Worm (Caenorhabditis elegans) whole organism, young adult: ENCODE results near the gene R09E10.6.

ENCODE experiments used
- B0019.2 ChIP-seq: fragments of 200-800 bp; sonication (Bioruptor generic); conservative IDR thresholded peaks from 2 replicates; pipeline ENCODE4 v1.3.6; 2022; ENCODE audit warnings: missing genetic modification reagents, missing genetic modification characterization, missing compliant biosample characterization
- B0261.1 ChIP-seq: sonication (generic microtip); optimal IDR thresholded peaks from 2 replicates; lab custom pipeline; 2016; ENCODE audit warnings: mild to moderate bottlenecking, missing genetic modification characterization, moderate library complexity, missing compliant biosample characterization
- C06A6.2 ChIP-seq: fragments of 200-800 bp; sonication (Bioruptor generic); conservative IDR thresholded peaks from 2 replicates; pipeline ENCODE4 v1.3.6; 2022; ENCODE audit warnings: missing genetic modification characterization, missing compliant biosample characterization
- F10E7.11 ChIP-seq: sonication (generic microtip); optimal IDR thresholded peaks from 2 replicates; lab custom pipeline; 2017; ENCODE audit warnings: mild to moderate bottlenecking, missing genetic modification characterization, moderate library complexity, missing compliant biosample characterization
- F37B4.10 ChIP-seq: fragments of 200-800 bp; sonication (Bioruptor generic); IDR thresholded peaks from 2 replicates; pipeline ENCODE4 v1.3.6; 2022; ENCODE audit warnings: missing genetic modification characterization, missing compliant biosample characterization
- F55B11.4 ChIP-seq: sonication (generic microtip); optimal IDR thresholded peaks from 2 replicates; lab custom pipeline; 2016; ENCODE audit warnings: missing compliant biosample characterization, missing genetic modification characterization, borderline replicate concordance; ENCODE audit not compliant: insufficient read depth
- F57A8.1 ChIP-seq: fragments of 200-800 bp; sonication (Bioruptor generic); optimal IDR thresholded peaks from 2 replicates; lab custom pipeline; 2018; ENCODE audit warnings: mild to moderate bottlenecking, missing genetic modification characterization, moderate library complexity, missing compliant biosample characterization
- F57C9.4 ChIP-seq: sonication (generic microtip); optimal IDR thresholded peaks from 2 replicates; lab custom pipeline; 2017; ENCODE audit warnings: mild to moderate bottlenecking, missing genetic modification characterization, missing compliant biosample characterization
- K11D2.4 ChIP-seq: fragments of 200-800 bp; sonication (Bioruptor generic); IDR thresholded peaks from 2 replicates; pipeline ENCODE4 v1.3.6; 2022; ENCODE audit warnings: missing genetic modification reagents, missing genetic modification characterization, missing compliant biosample characterization
- T26A5.8 ChIP-seq: sonication (generic microtip); optimal IDR thresholded peaks from 2 replicates; lab custom pipeline; 2016; ENCODE audit warnings: missing genetic modification characterization, missing compliant biosample characterization
- Y53G8AR.9 ChIP-seq: fragments of 200-800 bp; sonication (Bioruptor generic); conservative IDR thresholded peaks from 2 replicates; pipeline ENCODE4 v1.3.6; 2022; ENCODE audit warnings: missing genetic modification reagents, missing genetic modification characterization, missing compliant biosample characterization
- akir-1 ChIP-seq: fragments of 200-800 bp; sonication (Bioruptor generic); optimal IDR thresholded peaks from 2 replicates; lab custom pipeline; 2018; ENCODE audit warnings: mild to moderate bottlenecking, missing genetic modification characterization, moderate library complexity, missing compliant biosample characterization
- ama-1 ChIP-seq, 3 experiments: fragments of 150-350 bp in 1 of 3; sonication (generic microtip) in 2 of 3; optimal IDR thresholded peaks; 2 replicates each; lab custom pipeline; 2014 to 2018; ENCODE audit warnings: missing biosample characterization in 2 of 3, missing genetic modification characterization in 2 of 3, missing genetic modification reagents in 2 of 3
- attf-3 ChIP-seq: fragments of 200-800 bp; sonication (Bioruptor generic); conservative IDR thresholded peaks from 2 replicates; pipeline ENCODE4 v1.3.6; 2022; ENCODE audit warnings: missing genetic modification reagents, missing genetic modification characterization, missing compliant biosample characterization
- attf-6 ChIP-seq: fragments of 200-800 bp; sonication (Bioruptor generic); IDR thresholded peaks from 2 replicates; pipeline ENCODE4 v1.3.6; 2022; ENCODE audit warnings: missing genetic modification reagents, missing genetic modification characterization, missing compliant biosample characterization
- bed-2 ChIP-seq: fragments of 200-800 bp; sonication (Bioruptor generic); IDR thresholded peaks from 2 replicates; pipeline ENCODE4 v1.3.6; 2022; ENCODE audit warnings: missing genetic modification reagents, missing genetic modification characterization, missing compliant biosample characterization
- cebp-1 ChIP-seq, 2 experiments: fragments of 200-800 bp in 1 of 2; sonication (Bioruptor generic) in 1 of 2; sonication (generic microtip) in 1 of 2; IDR thresholded peaks in 1 of 2; optimal IDR thresholded peaks in 1 of 2; 2 replicates each; pipeline versions ENCODE4 v1.3.6 to Lab custom; 2017 to 2022; ENCODE audit warnings: missing compliant biosample characterization in 2 of 2, missing genetic modification characterization in 2 of 2, mild to moderate bottlenecking in 1 of 2, missing genetic modification reagents in 1 of 2, moderate library complexity in 1 of 2
- ceh-58 ChIP-seq: fragments of 200-800 bp; sonication (Bioruptor generic); IDR thresholded peaks from 2 replicates; pipeline ENCODE4 v1.3.6; 2022; ENCODE audit warnings: missing genetic modification characterization, missing compliant biosample characterization
- ceh-91 ChIP-seq: fragments of 200-800 bp; sonication (Bioruptor generic); IDR thresholded peaks from 2 replicates; pipeline ENCODE4 v1.3.6; 2022; ENCODE audit warnings: missing genetic modification reagents, missing genetic modification characterization, missing compliant biosample characterization
- chd-7 ChIP-seq: sonication (generic microtip); optimal IDR thresholded peaks from 2 replicates; lab custom pipeline; 2016; ENCODE audit warnings: mild to moderate bottlenecking, missing genetic modification characterization, moderate library complexity, missing compliant biosample characterization
- hlh-12 ChIP-seq: sonication (generic microtip); optimal IDR thresholded peaks from 2 replicates; lab custom pipeline; 2016; ENCODE audit warnings: missing genetic modification characterization, missing compliant biosample characterization
- hrde-1 ChIP-seq: sonication (generic microtip); optimal IDR thresholded peaks from 2 replicates; lab custom pipeline; 2016; ENCODE audit warnings: missing genetic modification characterization, mild to moderate bottlenecking, missing compliant biosample characterization, moderate library complexity, missing genotype, missing genetic modification reagents, borderline replicate concordance
- let-607 ChIP-seq, 2 experiments: fragments of 200-800 bp in 1 of 2; sonication (Bioruptor generic) in 1 of 2; sonication (generic microtip) in 1 of 2; optimal IDR thresholded peaks; 2 replicates each; lab custom pipeline; 2016 to 2018; ENCODE audit warnings: mild to moderate bottlenecking in 2 of 2, missing compliant biosample characterization in 2 of 2, missing genetic modification characterization in 2 of 2, moderate library complexity in 2 of 2, missing genotype in 1 of 2
- lir-1 ChIP-seq: fragments of 200-800 bp; sonication (Bioruptor generic); conservative IDR thresholded peaks from 2 replicates; pipeline ENCODE4 v1.3.6; 2022; ENCODE audit warnings: missing genetic modification reagents, missing genetic modification characterization, missing compliant biosample characterization
- madf-10 ChIP-seq: sonication (generic microtip); optimal IDR thresholded peaks from 2 replicates; lab custom pipeline; 2016; ENCODE audit warnings: mild to moderate bottlenecking, missing genetic modification characterization, missing compliant biosample characterization
- madf-3 ChIP-seq: fragments of 200-800 bp; sonication (Bioruptor generic); IDR thresholded peaks from 2 replicates; pipeline ENCODE4 v1.3.6; 2022; ENCODE audit warnings: missing genetic modification reagents, missing genetic modification characterization, missing compliant biosample characterization
- madf-6 ChIP-seq: fragments of 200-800 bp; sonication (Bioruptor generic); IDR thresholded peaks from 2 replicates; pipeline ENCODE4 v1.3.6; 2022; ENCODE audit warnings: missing genetic modification reagents, missing genetic modification characterization, missing compliant biosample characterization
- mes-4 ChIP-seq: sonication (generic microtip); optimal IDR thresholded peaks from 2 replicates; lab custom pipeline; 2016; ENCODE audit warnings: missing genotype, missing genetic modification characterization, missing compliant biosample characterization
- mxl-1 ChIP-seq: sonication (generic microtip); optimal IDR thresholded peaks from 2 replicates; lab custom pipeline; 2016; ENCODE audit warnings: missing genetic modification characterization, missing compliant biosample characterization
- nfya-2 ChIP-seq: fragments of 200-800 bp; sonication (Bioruptor generic); IDR thresholded peaks from 2 replicates; pipeline ENCODE4 v1.3.6; 2022; ENCODE audit warnings: missing genetic modification reagents, missing genetic modification characterization, missing compliant biosample characterization
- nfyb-1 ChIP-seq: fragments of 200-800 bp; sonication (Bioruptor generic); IDR thresholded peaks from 2 replicates; pipeline ENCODE4 v1.3.6; 2022; ENCODE audit warnings: missing genetic modification reagents, missing genetic modification characterization, missing compliant biosample characterization
- sea-2 ChIP-seq: fragments of 200-800 bp; sonication (Bioruptor generic); IDR thresholded peaks from 2 replicates; pipeline ENCODE4 v1.3.6; 2022; ENCODE audit warnings: missing genetic modification characterization, missing compliant biosample characterization
- snpc-1.3 ChIP-seq: sonication (generic microtip); optimal IDR thresholded peaks from 2 replicates; lab custom pipeline; 2017; ENCODE audit warnings: missing genetic modification characterization, mild to moderate bottlenecking, missing compliant biosample characterization, antibody characterized with exemption, moderate library complexity, missing genotype, missing genetic modification reagents; ENCODE audit not compliant: insufficient read depth
- somi-1 ChIP-seq: fragments of 200-800 bp; sonication (Bioruptor generic); optimal IDR thresholded peaks from 2 replicates; lab custom pipeline; 2018; ENCODE audit warnings: mild to moderate bottlenecking, missing genetic modification characterization, missing compliant biosample characterization
- tbx-9 ChIP-seq: sonication (generic microtip); optimal IDR thresholded peaks from 2 replicates; lab custom pipeline; 2016; ENCODE audit warnings: borderline replicate concordance, missing genetic modification characterization, inconsistent platforms, missing compliant biosample characterization
- tlf-1 ChIP-seq: fragments of 200-800 bp; sonication (Bioruptor generic); optimal IDR thresholded peaks from 2 replicates; lab custom pipeline; 2018; ENCODE audit warnings: mild to moderate bottlenecking, missing genetic modification characterization, missing compliant biosample characterization
- unc-62 ChIP-seq: fragments of 150-350 bp; optimal IDR thresholded peaks from 2 replicates; lab custom pipeline; 2014; ENCODE audit warnings: missing biosample characterization, missing genetic modification reagents, missing genetic modification characterization
- zfh-2 ChIP-seq: fragments of 200-800 bp; sonication (Bioruptor generic); conservative IDR thresholded peaks from 2 replicates; pipeline ENCODE4 v1.3.6; 2022; ENCODE audit warnings: missing genetic modification reagents, missing genetic modification characterization, missing compliant biosample characterization
- zim-3 ChIP-seq: sonication (generic microtip); optimal IDR thresholded peaks from 2 replicates; lab custom pipeline; 2017; ENCODE audit warnings: mild to moderate bottlenecking, missing genetic modification characterization, moderate library complexity, missing compliant biosample characterization
- ztf-22 ChIP-seq: fragments of 200-800 bp; sonication (Bioruptor generic); optimal IDR thresholded peaks from 2 replicates; lab custom pipeline; 2018; ENCODE audit warnings: mild to moderate bottlenecking, missing genetic modification characterization, moderate library complexity, missing compliant biosample characterization
- ztf-25 ChIP-seq: fragments of 200-800 bp; sonication (Bioruptor generic); IDR thresholded peaks from 2 replicates; pipeline ENCODE4 v1.3.6; 2022; ENCODE audit warnings: missing genetic modification reagents, missing genetic modification characterization, missing compliant biosample characterization
- ztf-28 ChIP-seq: fragments of 200-800 bp; sonication (Bioruptor generic); IDR thresholded peaks from 2 replicates; pipeline ENCODE4 v1.3.6; 2022; ENCODE audit warnings: missing genetic modification reagents, missing genetic modification characterization, missing compliant biosample characterization

R09E10.6 gene

DNA sequence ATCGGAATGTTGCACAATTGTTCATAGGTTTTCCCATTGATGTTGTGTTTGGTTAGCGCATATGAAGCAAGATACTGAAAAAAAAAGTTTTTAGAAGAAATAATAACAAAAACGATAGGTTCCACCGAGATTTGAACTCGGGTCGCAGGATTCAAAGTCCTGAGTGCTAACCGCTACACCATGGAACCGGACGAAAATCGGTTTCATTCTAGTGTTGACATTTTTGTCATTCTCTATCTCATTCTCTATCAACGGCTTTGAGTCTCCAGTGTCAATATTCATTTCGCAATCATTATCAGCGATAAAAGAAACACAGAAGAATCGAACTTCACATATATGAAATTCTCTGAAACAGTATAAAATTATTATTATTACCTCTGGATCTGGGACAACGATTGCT is 17.2 kb upstream of the R09E10.6 start (continued):
- TF ChIP-seq Y53G8AR.9 (GFP tag; lab: Robert Waterston, UW) (no peak), bed-2 (GFP tag; lab: Robert Waterston, UW) (no peak), lir-1 (GFP tag; lab: Robert Waterston, UW) (no peak), chd-7 (tag; lab: Kevin White, UChicago) (no peak), F57A8.1 (no peak), attf-3 (no peak), madf-6 (GFP tag; lab: Robert Waterston, UW) (no peak; the same call in 1 of the 2 replicates), ztf-22 (GFP tag; lab: Kevin White, UChicago) (no peak), tbx-9 (tag; lab: Kevin White, UChicago) (no peak), mes-4 (tag; lab: Kevin White, UChicago) (no peak), ama-1 (optimal IDR thresholded peaks at IDR 0.05; lab: Kevin White, UChicago) (no peak), ama-1 (GFP tag; optimal IDR thresholded peaks at IDR 0.05; lab: Kevin White, UChicago) (no peak), B0261.1 (tag; lab: Kevin White, UChicago) (peak; percentile 74), T26A5.8 (tag; lab: Kevin White, UChicago) (no peak), F10E7.11 (tag; lab: Kevin White, UChicago) (no peak), cebp-1 (GFP tag; IDR thresholded peaks at IDR 0.05; lab: Robert Waterston, UW) (no peak), cebp-1 (tag; optimal IDR thresholded peaks at IDR 0.05; lab: Kevin White, UChicago) (no peak), let-607 (tag; optimal IDR thresholded peaks at IDR 0.05; lab: Kevin White, UChicago) (no peak), F37B4.10 (GFP tag; lab: Robert Waterston, UW) (no peak), sea-2 (GFP tag; lab: Robert Waterston, UW) (no peak), akir-1 (GFP tag; lab: Kevin White, UChicago) (no peak), zim-3 (tag; lab: Kevin White, UChicago) (no peak), unc-62 (no peak), C06A6.2 (GFP tag; lab: Robert Waterston, UW) (no peak), F55B11.4 (tag; lab: Kevin White, UChicago) (no peak), B0019.2 (GFP tag; lab: Robert Waterston, UW) (no peak), zfh-2 (GFP tag; lab: Robert Waterston, UW) (no peak), madf-3 (no peak)

DNA sequence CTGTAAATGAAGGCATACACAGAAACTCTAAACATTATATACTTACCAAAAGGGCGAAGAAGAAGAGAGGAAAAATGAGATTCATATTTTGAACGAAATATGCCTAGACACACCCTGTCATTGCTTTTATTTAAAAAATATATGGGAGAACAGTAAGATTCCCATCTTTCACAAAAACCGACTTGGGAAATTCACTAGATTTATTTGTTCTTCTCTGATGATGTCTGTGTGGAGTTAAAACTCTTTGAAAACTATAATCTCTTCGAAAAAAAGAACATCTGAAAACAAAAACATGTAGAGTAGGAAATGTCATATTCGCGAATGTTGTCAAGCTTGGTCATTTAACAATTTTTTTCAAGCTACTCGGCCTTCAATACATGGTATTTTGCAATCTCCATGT is 16.4 kb upstream of the R09E10.6 start, which contains the start of gene R09E10.8:
R09E10.8 (minus strand) TSS at position 101 of the 400 bp plus-strand sequence.
- TF ChIP-seq ztf-28 (GFP tag; lab: Robert Waterston, UW) (no peak), nfyb-1 (no peak), nfya-2 (no peak), ceh-58 (GFP tag; lab: Robert Waterston, UW) (no peak), somi-1 (GFP tag; lab: Kevin White, UChicago) (no peak), F57C9.4 (tag; lab: Kevin White, UChicago) (no peak), hlh-12 (tag; lab: Kevin White, UChicago) (no peak), B0261.1 (tag; lab: Kevin White, UChicago) (no peak), madf-10 (no peak), K11D2.4 (GFP tag; lab: Robert Waterston, UW) (no peak), ztf-25 (no peak), snpc-1.3 (tag; lab: Kevin White, UChicago) (no peak), attf-6 (GFP tag; lab: Robert Waterston, UW) (no peak), F37B4.10 (GFP tag; lab: Robert Waterston, UW) (no peak), madf-6 (GFP tag; lab: Robert Waterston, UW) (no peak), hrde-1 (tag; lab: Kevin White, UChicago) (no peak), mxl-1 (tag; lab: Kevin White, UChicago) (no peak), tlf-1 (GFP tag; lab: Kevin White, UChicago) (no peak), ceh-91 (GFP tag; lab: Robert Waterston, UW) (no peak), C06A6.2 (GFP tag; lab: Robert Waterston, UW) (no peak)
